Worm (Caenorhabditis elegans) whole organism, L2 larva: ENCODE measurements around the gene snx-17.

ENCODE experiments used
- elt-3 ChIP-seq: sonication (generic microtip); optimal IDR thresholded peaks from 2 replicates; lab custom pipeline; 2017; ENCODE audit warnings: missing biosample characterization, missing genetic modification characterization
- lin-13 ChIP-seq: fragments of 150-350 bp; optimal IDR thresholded peaks from 2 replicates; lab custom pipeline; 2014; ENCODE audit warnings: missing biosample characterization, missing genetic modification reagents, missing genetic modification characterization
- nhr-25 ChIP-seq: fragments of 150-350 bp; sonication (generic microtip); optimal IDR thresholded peaks from 3 replicates; lab custom pipeline; 2014; ENCODE audit warnings: missing biosample characterization, missing genetic modification characterization
- unc-39 ChIP-seq: fragments of 150-350 bp; optimal IDR thresholded peaks from 2 replicates; lab custom pipeline; 2014; ENCODE audit warnings: missing biosample characterization, missing genetic modification characterization

- TF ChIP-seq elt-3: no peak
- no peak for TF ChIP-seq unc-39 (tag; lab: Kevin White, UChicago)
- TF ChIP-seq nhr-25 (tag; lab: Kevin White, UChicago): peak; percentile 81
- no peak for TF ChIP-seq lin-13
Observed at ce11 chrX:13113457-13113856, 8.6 kb downstream of the snx-17 start, which contains the start of gene F17H10.2.
